Fruit fly (Drosophila melanogaster) whole organism, embryonic: ENCODE results near the gene pbl.

Source experiments
- BEAF-32 ChIP-seq: fragments of 200-800 bp; sonication (Bioruptor generic); optimal IDR thresholded peaks from 3 replicates; lab custom pipeline; 2017; ENCODE audit warnings: missing biosample characterization, missing genetic modification characterization, mild to moderate bottlenecking, moderate library complexity, missing genetic modification reagents
- CG11085 ChIP-seq: fragments of 200-800 bp; sonication (Bioruptor generic); IDR thresholded peaks from 2 replicates; pipeline ENCODE4 v1.3.6; 2022; ENCODE audit warnings: missing biosample characterization, missing genetic modification characterization
- CG11560 ChIP-seq: fragments of 200-800 bp; sonication (Bioruptor generic); IDR thresholded peaks from 3 replicates; pipeline ENCODE4 v1.3.6; 2022; ENCODE audit warnings: missing biosample characterization, missing genetic modification characterization
- CG12299 ChIP-seq: fragments of 200-800 bp; sonication (Bioruptor generic); optimal IDR thresholded peaks from 2 replicates; lab custom pipeline; 2018; ENCODE audit warnings: missing biosample characterization, mild to moderate bottlenecking, missing genetic modification characterization
- CG13296 ChIP-seq: fragments of 200-800 bp; sonication (Bioruptor generic); optimal IDR thresholded peaks from 3 replicates; lab custom pipeline; 2018; ENCODE audit warnings: missing biosample characterization, mild to moderate bottlenecking, missing genetic modification characterization
- CG15514 ChIP-seq: fragments of 200-800 bp; sonication (Bioruptor generic); optimal IDR thresholded peaks from 3 replicates; lab custom pipeline; 2017; ENCODE audit warnings: missing biosample characterization, missing genetic modification characterization, mild to moderate bottlenecking, moderate library complexity, missing genetic modification reagents
- CG17186 ChIP-seq: fragments of 200-800 bp; sonication (Bioruptor generic); optimal IDR thresholded peaks from 3 replicates; lab custom pipeline; 2017; ENCODE audit warnings: missing biosample characterization, missing genetic modification reagents, missing genetic modification characterization
- CG17361 ChIP-seq: fragments of 200-800 bp; sonication (Bioruptor generic); IDR thresholded peaks from 3 replicates; pipeline ENCODE4 v1.3.6; 2022; ENCODE audit warnings: missing biosample characterization, missing genetic modification characterization
- CG2116 ChIP-seq: fragments of 200-800 bp; sonication (Bioruptor generic); optimal IDR thresholded peaks from 3 replicates; lab custom pipeline; 2018; ENCODE audit warnings: missing biosample characterization, mild to moderate bottlenecking, missing genetic modification characterization
- CG30020 ChIP-seq: fragments of 200-800 bp; optimal IDR thresholded peaks from 2 replicates; lab custom pipeline; 2019; ENCODE audit warnings: missing biosample characterization, mild to moderate bottlenecking, missing genetic modification characterization, moderate library complexity
- CG30403 ChIP-seq: fragments of 200-800 bp; sonication (Bioruptor generic); optimal IDR thresholded peaks from 3 replicates; lab custom pipeline; 2016; ENCODE audit warnings: missing biosample characterization, missing genetic modification characterization
- CG42726 ChIP-seq: fragments of 200-800 bp; sonication (Bioruptor generic); IDR thresholded peaks from 2 replicates; pipeline ENCODE4 v1.3.6; 2022; ENCODE audit warnings: missing biosample characterization, missing genetic modification characterization; ENCODE audit not compliant: partially characterized antibody
- CG4328 ChIP-seq: fragments of 200-800 bp; sonication (Bioruptor generic); optimal IDR thresholded peaks from 3 replicates; lab custom pipeline; 2017; ENCODE audit warnings: missing biosample characterization, missing genetic modification reagents, missing genetic modification characterization
- CG4360 ChIP-seq: fragments of 200-800 bp; sonication (Bioruptor generic); IDR thresholded peaks from 2 replicates; pipeline ENCODE4 v1.3.6; 2022; ENCODE audit warnings: missing biosample characterization, missing genetic modification characterization
- CG6254 ChIP-seq: fragments of 200-800 bp; sonication (Bioruptor generic); optimal IDR thresholded peaks from 3 replicates; lab custom pipeline; 2017; ENCODE audit warnings: mild to moderate bottlenecking, missing biosample characterization, missing genetic modification reagents, missing genetic modification characterization
- CG6689 ChIP-seq: fragments of 200-800 bp; sonication (Bioruptor generic); IDR thresholded peaks from 2 replicates; pipeline ENCODE4 v1.3.6; 2022; ENCODE audit warnings: missing biosample characterization, missing genetic modification characterization
- CG7745 ChIP-seq: fragments of 200-800 bp; sonication (Bioruptor generic); optimal IDR thresholded peaks from 2 replicates; lab custom pipeline; 2018; ENCODE audit warnings: missing biosample characterization, mild to moderate bottlenecking, missing genetic modification characterization, moderate library complexity
- CG8924 ChIP-seq: fragments of 200-800 bp; optimal IDR thresholded peaks from 3 replicates; lab custom pipeline; 2019; ENCODE audit warnings: missing biosample characterization, mild to moderate bottlenecking, missing genetic modification characterization, moderate library complexity
- CG9797 ChIP-seq: fragments of 200-800 bp; sonication (Bioruptor generic); optimal IDR thresholded peaks from 3 replicates; lab custom pipeline; 2018; ENCODE audit warnings: missing biosample characterization, mild to moderate bottlenecking, missing genetic modification characterization
- Camta ChIP-seq: fragments of 200-800 bp; sonication (Bioruptor generic); optimal IDR thresholded peaks from 2 replicates; lab custom pipeline; 2016; ENCODE audit warnings: missing biosample characterization, missing genetic modification characterization
- E2f2 ChIP-seq: fragments of 200-800 bp; sonication (Bioruptor generic); IDR thresholded peaks from 2 replicates; pipeline ENCODE4 v1.3.6; 2022; ENCODE audit warnings: missing biosample characterization, missing genetic modification characterization
- Lhr ChIP-seq: fragments of 200-800 bp; sonication (Bioruptor generic); optimal IDR thresholded peaks from 3 replicates; lab custom pipeline; 2017; ENCODE audit warnings: mild to moderate bottlenecking, missing biosample characterization, missing genetic modification reagents, missing genetic modification characterization
- MESR4 ChIP-seq: fragments of 200-800 bp; sonication (Bioruptor generic); optimal IDR thresholded peaks from 2 replicates; lab custom pipeline; 2018; ENCODE audit warnings: missing biosample characterization, mild to moderate bottlenecking, missing genetic modification characterization, moderate library complexity
- Med ChIP-seq: fragments of 200-800 bp; sonication (Bioruptor generic); peaks from one replicate; lab custom pipeline; 2016; ENCODE audit warnings: missing biosample characterization, missing genetic modification characterization, mild to moderate bottlenecking, inconsistent platforms, moderate library complexity
- Nf-YC ChIP-seq: fragments of 200-800 bp; optimal IDR thresholded peaks from 3 replicates; lab custom pipeline; 2019; ENCODE audit warnings: missing biosample characterization, mild to moderate bottlenecking, missing genetic modification characterization, moderate library complexity
- Scr ChIP-seq: fragments of 200-800 bp; sonication (Bioruptor generic); IDR thresholded peaks from 2 replicates; pipeline ENCODE4 v1.3.6; 2022; ENCODE audit warnings: missing biosample characterization, missing genetic modification characterization; ENCODE audit not compliant: partially characterized antibody
- Sin3A ChIP-seq: fragments of >200 bp; optimal IDR thresholded peaks from 2 replicates; lab custom pipeline; 2018
- Sry-δ ChIP-seq: fragments of 200-800 bp; sonication (Bioruptor generic); optimal IDR thresholded peaks from 2 replicates; lab custom pipeline; 2016; ENCODE audit warnings: missing biosample characterization, missing genetic modification characterization
- Stat92E ChIP-seq, 3 experiments: fragments of >200 bp in 2 of 3; fragments of 200-800 bp in 1 of 3; sonication (Bioruptor generic) in 1 of 3; optimal IDR thresholded peaks; 2 replicates each; lab custom pipeline; 2017 to 2019; ENCODE audit warnings: missing biosample characterization in 3 of 3, missing genetic modification characterization in 3 of 3, mild to moderate bottlenecking in 1 of 3, moderate library complexity in 1 of 3
- abd-A ChIP-seq: fragments of 200-800 bp; sonication (Bioruptor generic); optimal IDR thresholded peaks from 3 replicates; lab custom pipeline; 2019; ENCODE audit warnings: missing biosample characterization, mild to moderate bottlenecking, missing genetic modification characterization, moderate library complexity
- ash1 ChIP-seq: fragments of 200-800 bp; sonication (Bioruptor generic); optimal IDR thresholded peaks from 2 replicates; lab custom pipeline; 2018; ENCODE audit warnings: missing biosample characterization, mild to moderate bottlenecking, missing genetic modification characterization
- cg ChIP-seq: fragments of 200-800 bp; sonication (Bioruptor generic); optimal IDR thresholded peaks from 3 replicates; lab custom pipeline; 2019; ENCODE audit warnings: missing biosample characterization, mild to moderate bottlenecking, missing genetic modification characterization, moderate library complexity
- eve ChIP-seq, 2 experiments: fragments of >200 bp; optimal IDR thresholded peaks; 2 replicates each; lab custom pipeline; 2017; ENCODE audit warnings: missing biosample characterization in 2 of 2, missing genetic modification characterization in 2 of 2
- exex ChIP-seq: fragments of 200-800 bp; sonication (Bioruptor generic); optimal IDR thresholded peaks from 4 replicates; lab custom pipeline; 2018; ENCODE audit warnings: missing biosample characterization, mild to moderate bottlenecking, missing genetic modification characterization, moderate library complexity
- gfzf ChIP-seq: fragments of 200-800 bp; sonication (Bioruptor generic); optimal IDR thresholded peaks from 2 replicates; lab custom pipeline; 2016; ENCODE audit warnings: missing biosample characterization, mild to moderate bottlenecking, missing genetic modification characterization, moderate library complexity
- klu ChIP-seq: fragments of 200-800 bp; sonication (Bioruptor generic); IDR thresholded peaks from 2 replicates; pipeline ENCODE4 v1.3.6; 2022; ENCODE audit warnings: missing biosample characterization, missing genetic modification characterization
- lbe ChIP-seq: fragments of 200-800 bp; sonication (Bioruptor generic); optimal IDR thresholded peaks from 2 replicates; lab custom pipeline; 2016; ENCODE audit warnings: missing biosample characterization, mild to moderate bottlenecking, missing genetic modification characterization
- lilli ChIP-seq: fragments of 200-800 bp; sonication (Bioruptor generic); optimal IDR thresholded peaks from 3 replicates; lab custom pipeline; 2016; ENCODE audit warnings: missing biosample characterization, missing genetic modification characterization
- nmo ChIP-seq: fragments of 200-800 bp; sonication (Bioruptor generic); optimal IDR thresholded peaks from 2 replicates; lab custom pipeline; 2018; ENCODE audit warnings: missing biosample characterization, mild to moderate bottlenecking, missing genetic modification characterization, moderate library complexity
- psq ChIP-seq: fragments of 200-800 bp; sonication (Bioruptor generic); optimal IDR thresholded peaks from 2 replicates; lab custom pipeline; 2017; ENCODE audit warnings: missing biosample characterization, missing genetic modification characterization
- pzg ChIP-seq: fragments of 200-800 bp; sonication (Bioruptor generic); optimal IDR thresholded peaks from 3 replicates; lab custom pipeline; 2018; ENCODE audit warnings: missing biosample characterization, mild to moderate bottlenecking, missing genetic modification characterization, moderate library complexity
- sd ChIP-seq: fragments of 200-800 bp; sonication (Bioruptor generic); optimal IDR thresholded peaks from 3 replicates; lab custom pipeline; 2018; ENCODE audit warnings: missing biosample characterization, mild to moderate bottlenecking, missing genetic modification characterization, moderate library complexity
- sr ChIP-seq: fragments of 200-800 bp; sonication (Bioruptor generic); IDR thresholded peaks from 3 replicates; pipeline ENCODE4 v1.3.6; 2022; ENCODE audit warnings: missing biosample characterization, missing genetic modification characterization
- ssp ChIP-seq: fragments of 200-800 bp; sonication (Bioruptor generic); IDR thresholded peaks from 2 replicates; pipeline ENCODE4 v1.3.6; 2022; ENCODE audit warnings: missing biosample characterization, missing genetic modification characterization
- stwl ChIP-seq: fragments of 200-800 bp; sonication (Bioruptor generic); optimal IDR thresholded peaks from 3 replicates; lab custom pipeline; 2018; ENCODE audit warnings: missing biosample characterization, mild to moderate bottlenecking, missing genetic modification characterization, moderate library complexity
- sug ChIP-seq: fragments of 200-800 bp; optimal IDR thresholded peaks from 2 replicates; lab custom pipeline; 2019; ENCODE audit warnings: missing biosample characterization, mild to moderate bottlenecking, missing genetic modification characterization, moderate library complexity
- trem ChIP-seq: fragments of 200-800 bp; optimal IDR thresholded peaks from 3 replicates; lab custom pipeline; 2019; ENCODE audit warnings: missing biosample characterization, mild to moderate bottlenecking, missing genetic modification characterization, moderate library complexity
- unc-4 ChIP-seq: fragments of 200-800 bp; sonication (Bioruptor generic); IDR thresholded peaks from 2 replicates; pipeline ENCODE4 v1.3.6; 2022; ENCODE audit warnings: missing biosample characterization, missing genetic modification characterization; ENCODE audit not compliant: partially characterized antibody

Gene pbl

DNA sequence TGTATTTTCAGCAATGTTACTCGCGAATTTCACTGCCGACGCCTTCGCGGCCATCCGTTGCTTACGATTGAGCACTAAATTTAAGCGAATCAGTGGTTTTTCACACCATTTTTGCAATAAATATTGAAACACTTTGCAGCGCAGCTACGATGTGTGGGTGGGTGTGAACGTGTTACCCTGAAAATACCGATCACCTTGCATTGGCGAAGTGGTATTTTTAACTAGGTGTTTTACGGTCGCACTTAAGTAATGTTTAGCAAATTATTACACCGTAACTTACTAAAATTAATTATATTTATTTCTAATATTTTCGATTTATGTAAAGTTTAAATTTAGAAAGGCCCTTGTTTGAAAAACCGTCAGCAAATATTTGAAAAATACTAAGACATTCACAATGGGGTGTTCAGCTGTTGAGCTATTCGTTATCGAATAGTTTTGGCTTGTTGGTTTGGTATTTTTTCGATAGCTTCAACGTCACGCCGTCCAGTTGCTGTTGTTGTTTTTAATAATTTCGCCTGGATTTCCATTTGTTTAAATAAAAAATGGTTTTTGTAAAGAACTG is 24.3 kb upstream of the pbl start, which contains the start of the genes syd and Srp9 (continued):
- TF ChIP-seq ash1 (no peak), CG11085 (GFP tag; lab: Robert Waterston, UW) (no peak), CG7745 (tag; lab: Kevin White, UChicago) (peak; percentile 11), exex (tag; lab: Kevin White, UChicago) (peak; percentile 36), Scr (peak; percentile 24; the same call in 1 of the 2 replicates), lbe (peak; percentile 25), CG2116 (GFP tag; lab: Kevin White, UChicago) (peak; percentile 57), CG4360 (peak; percentile 59), MESR4 (GFP tag; lab: Kevin White, UChicago) (peak; percentile 90), CG8924 (tag; lab: Kevin White, UChicago) (peak; percentile 65), E2f2 (GFP tag; lab: Robert Waterston, UW) (peak; percentile 23; the same call in 1 of the 2 replicates), gfzf (GFP tag; lab: Kevin White, UChicago) (peak; percentile 75), CG6254 (GFP tag; lab: Kevin White, UChicago) (peak; percentile 33), CG13296 (no peak), sr (GFP tag; lab: Robert Waterston, UW) (peak; percentile 38; the same call in 1 of the 3 replicates), Nf-YC (tag; lab: Kevin White, UChicago) (peak; percentile 38), CG17186 (GFP tag; lab: Kevin White, UChicago) (peak; percentile 19), psq (GFP tag; lab: Kevin White, UChicago) (peak; percentile 17), eve (GFP tag; optimal IDR thresholded peaks at IDR 0.05; lab: Kevin White, UChicago) (no peak), nmo (GFP tag; lab: Kevin White, UChicago) (peak; percentile 55), CG15514 (peak; percentile 45), CG30020 (tag; lab: Kevin White, UChicago) (peak; percentile 60), unc-4 (GFP tag; lab: Robert Waterston, UW) (peak; percentile 23; the same call in 1 of the 2 replicates), abd-A (tag; lab: Kevin White, UChicago) (no peak), CG9797 (GFP tag; lab: Kevin White, UChicago) (peak; percentile 81), CG11560 (peak; percentile 98), stwl (tag; lab: Kevin White, UChicago) (peak; percentile 60), klu (GFP tag; lab: Robert Waterston, UW) (peak; percentile 49; the same call in 1 of the 2 replicates), CG17361 (0 out of 3 replicates have a peak, but pooled peaks have one; percentile 25), lilli (GFP tag; lab: Kevin White, UChicago) (no peak), CG12299 (tag; lab: Kevin White, UChicago) (peak; percentile 6), Camta (GFP tag; lab: Kevin White, UChicago) (no peak), sd (peak; percentile 58), Lhr (peak; percentile 6), Sin3A (peak; percentile 53), Med (GFP tag; lab: Kevin White, UChicago) (peak; percentile 64), BEAF-32 (GFP tag; lab: Kevin White, UChicago) (peak; percentile 58), CG4328 (GFP tag; lab: Kevin White, UChicago) (no peak), ssp (peak; percentile 49), sug (tag; lab: Kevin White, UChicago) (peak; percentile 20), CG42726 (GFP tag; lab: Robert Waterston, UW) (no peak), Stat92E (GFP tag; optimal IDR thresholded peaks at IDR 0.05; lab: Kevin White, UChicago) (peak in 1 of 3 experiments; percentile 48), CG6689 (GFP tag; lab: Robert Waterston, UW) (no peak), cg (GFP tag; lab: Kevin White, UChicago) (peak; percentile 57), pzg (peak; percentile 61), CG30403 (GFP tag; lab: Kevin White, UChicago) (peak; percentile 5), Sry-δ (GFP tag; lab: Kevin White, UChicago) (no peak), trem (tag; lab: Kevin White, UChicago) (peak; percentile 74)
